Worm (Caenorhabditis elegans): Measurements from ENCODE around the gene T07E3.3.

T07E3.3 gene

ce11 chrIII:6945319-6945718 lies 41.6 kb downstream of the T07E3.3 start:
- TF ChIP-seq nhr-80 (tag; optimal IDR thresholded peaks at IDR 0.05) (no peak), zfh-2 (GFP tag; conservative IDR thresholded peaks at IDR 0.05) (peak; percentile 76)

ce11 chrIII:6945747-6946146 lies 42.1 kb downstream of the T07E3.3 start, which contains the start of gene abu-13:
abu-13 (minus strand) TSS chrIII:6945898.
- TF ChIP-seq lin-35 (GFP tag; optimal IDR thresholded peaks at IDR 0.05) (no peak), lag-1 (GFP tag; IDR thresholded peaks at IDR 0.05) (no peak), F55B11.4 (tag; optimal IDR thresholded peaks at IDR 0.05; ENCODE audit: borderline replicate concordance, insufficient read depth) (no peak), ztf-25 (GFP tag; IDR thresholded peaks at IDR 0.05) (no peak), egrh-3 (GFP tag; IDR thresholded peaks at IDR 0.05) (no peak), F52B5.7 (tag; optimal IDR thresholded peaks at IDR 0.05) (no peak), attf-3 (GFP tag; conservative IDR thresholded peaks at IDR 0.05) (no peak), tlf-1 (GFP tag; optimal IDR thresholded peaks at IDR 0.05) (no peak), ceh-100 (GFP tag; IDR thresholded peaks at IDR 0.05) (no peak), hlh-12 (tag; optimal IDR thresholded peaks at IDR 0.05) (no peak)

- no peak for TF ChIP-seq gei-17 (GFP tag; optimal IDR thresholded peaks at IDR 0.05)
- no peak for TF ChIP-seq dpff-1 (tag; optimal IDR thresholded peaks at IDR 0.05)
- no peak for TF ChIP-seq B0019.2 (GFP tag; conservative IDR thresholded peaks at IDR 0.05)
- no peak for TF ChIP-seq hlh-12 (tag; optimal IDR thresholded peaks at IDR 0.05)
- TF ChIP-seq unc-62 (GFP tag; optimal IDR thresholded peaks at IDR 0.05), result no peak
- TF ChIP-seq die-1 (tag; optimal IDR thresholded peaks at IDR 0.05), result no peak
- peak; percentile 48 for TF ChIP-seq lsl-1 (GFP tag; optimal IDR thresholded peaks at IDR 0.05)
- TF ChIP-seq F55B11.4 (tag; optimal IDR thresholded peaks at IDR 0.05; ENCODE audit: borderline replicate concordance, insufficient read depth), result no peak
- no peak for TF ChIP-seq aptf-3 (GFP tag; IDR thresholded peaks at IDR 0.05)
- no peak for TF ChIP-seq B0035.1 (tag; optimal IDR thresholded peaks at IDR 0.05)
- TF ChIP-seq F57C9.4 (tag; optimal IDR thresholded peaks at IDR 0.05), result no peak
- TF ChIP-seq bed-1 (GFP tag; IDR thresholded peaks at IDR 0.05), result no peak
- TF ChIP-seq hmg-20 (GFP tag; IDR thresholded peaks at IDR 0.05), result no peak
- TF ChIP-seq rec-8 (tag; optimal IDR thresholded peaks at IDR 0.05), result no peak
- TF ChIP-seq egrh-3 (GFP tag; IDR thresholded peaks at IDR 0.05), result no peak
- no peak for TF ChIP-seq somi-1 (GFP tag; optimal IDR thresholded peaks at IDR 0.05)
- TF ChIP-seq ccch-3 (GFP tag; optimal IDR thresholded peaks at IDR 0.05), result no peak
- TF ChIP-seq sptf-2 (GFP tag; optimal IDR thresholded peaks at IDR 0.05), result no peak
- no peak for TF ChIP-seq mel-28 (tag; optimal IDR thresholded peaks at IDR 0.05; ENCODE audit: borderline replicate concordance)
- TF ChIP-seq lsy-27 (tag; optimal IDR thresholded peaks at IDR 0.05; ENCODE audit: borderline replicate concordance, insufficient read depth), result no peak
- no peak for TF ChIP-seq mcd-1 (GFP tag; IDR thresholded peaks at IDR 0.05)
- peak; percentile 79 for TF ChIP-seq madf-8 (GFP tag; conservative IDR thresholded peaks at IDR 0.05)
- 0 out of 2 replicates have a peak, but pooled peaks have one; percentile 7 for TF ChIP-seq Y95B8A.8 (GFP tag; IDR thresholded peaks at IDR 0.05)
- TF ChIP-seq dox-1 (GFP tag; IDR thresholded peaks at IDR 0.05), result peak; percentile 18; the same call in 1 of the 2 replicates
- TF ChIP-seq dpl-1 (GFP tag; optimal IDR thresholded peaks at IDR 0.05), result peak; percentile 37
- no peak for TF ChIP-seq ama-1 (optimal IDR thresholded peaks at IDR 0.05)
- no peak for TF ChIP-seq ama-1 (GFP tag; optimal IDR thresholded peaks at IDR 0.05)
- no peak for TF ChIP-seq ztf-26 (tag; optimal IDR thresholded peaks at IDR 0.05)
- no peak for TF ChIP-seq tlf-1 (GFP tag; optimal IDR thresholded peaks at IDR 0.05)
- peak; percentile 62 for TF ChIP-seq F33H1.4 (GFP tag; IDR thresholded peaks at IDR 0.05)
- no peak for TF ChIP-seq lin-26 (GFP tag; IDR thresholded peaks at IDR 0.05)
- TF ChIP-seq nfya-1 (tag; optimal IDR thresholded peaks at IDR 0.05; ENCODE audit: borderline replicate concordance, insufficient read depth), result no peak
- TF ChIP-seq zim-3 (tag; optimal IDR thresholded peaks at IDR 0.05), result no peak
- no peak for TF ChIP-seq aptf-2 (GFP tag; conservative IDR thresholded peaks at IDR 0.05)
- peak; percentile 55 for TF ChIP-seq lin-54 (GFP tag; optimal IDR thresholded peaks at IDR 0.05)
- TF ChIP-seq rcor-1 (GFP tag; IDR thresholded peaks at IDR 0.05), result no peak
- TF ChIP-seq cebp-1 (GFP tag; IDR thresholded peaks at IDR 0.05), result no peak
- no peak for TF ChIP-seq cebp-1 (tag; optimal IDR thresholded peaks at IDR 0.05)
These were observed 42.7 kb downstream of the T07E3.3 start, which contains the start of gene let-711 for ce11 chrIII:6946382-6946781. let-711 (plus strand) TSS chrIII:6946718.

Data from whole organism, young adult.